Worm (Caenorhabditis elegans) whole organism, L4 larva: ENCODE results near the gene faah-1.
A peak's percentile ranks its signal among the peaks of the same experiment; 100 is the strongest.

Experiments used
- F37D6.2 ChIP-seq: sonication (generic microtip); optimal IDR thresholded peaks from 2 replicates; lab custom pipeline; 2016; ENCODE audit warnings: mild to moderate bottlenecking, missing genetic modification characterization, missing compliant biosample characterization
- T26A8.4 ChIP-seq: fragments of 200-800 bp; sonication (Bioruptor generic); IDR thresholded peaks from 2 replicates; pipeline ENCODE4 v1.3.6; 2022; ENCODE audit warnings: missing genetic modification characterization, missing compliant biosample characterization
- Y48G9A.11 ChIP-seq: fragments of 200-800 bp; sonication (Bioruptor generic); IDR thresholded peaks from 2 replicates; pipeline ENCODE4 v1.3.6; 2022; ENCODE audit warnings: missing genetic modification reagents, missing genetic modification characterization, missing compliant biosample characterization
- ZK337.2 ChIP-seq: fragments of 200-800 bp; sonication (Bioruptor generic); IDR thresholded peaks from 2 replicates; pipeline ENCODE4 v1.3.6; 2022; ENCODE audit warnings: missing genetic modification reagents, missing genetic modification characterization, missing compliant biosample characterization
- aha-1 ChIP-seq: fragments of 150-350 bp; peaks from one replicate; lab custom pipeline; 2014; ENCODE audit warnings: missing biosample characterization, missing genetic modification characterization
- arid-1 ChIP-seq: fragments of 200-800 bp; sonication (Bioruptor generic); conservative IDR thresholded peaks from 2 replicates; pipeline ENCODE4 v1.3.6; 2022; ENCODE audit warnings: missing genetic modification reagents, missing genetic modification characterization, missing compliant biosample characterization
- ceh-28 ChIP-seq: fragments of 150-350 bp; optimal IDR thresholded peaks from 2 replicates; lab custom pipeline; 2014; ENCODE audit warnings: missing biosample characterization, missing genetic modification reagents, missing genetic modification characterization
- ceh-44 ChIP-seq: fragments of 200-800 bp; sonication (Bioruptor generic); IDR thresholded peaks from 2 replicates; pipeline ENCODE4 v1.3.6; 2022; ENCODE audit warnings: missing genetic modification reagents, missing genetic modification characterization, missing compliant biosample characterization
- ces-1 ChIP-seq: fragments of 150-350 bp; sonication (generic microtip); optimal IDR thresholded peaks from 4 replicates; lab custom pipeline; 2014; ENCODE audit warnings: missing biosample characterization, missing genetic modification reagents, missing genetic modification characterization
- ctbp-1 ChIP-seq: fragments of 200-800 bp; sonication (Bioruptor generic); IDR thresholded peaks from 2 replicates; pipeline ENCODE4 v1.3.6; 2022; ENCODE audit warnings: missing genetic modification reagents, missing genetic modification characterization, missing compliant biosample characterization
- dmd-6 ChIP-seq: fragments of 200-800 bp; sonication (Bioruptor generic); IDR thresholded peaks from 2 replicates; pipeline ENCODE4 v1.3.6; 2022; ENCODE audit warnings: missing genetic modification reagents, missing genetic modification characterization, missing compliant biosample characterization
- egl-43 ChIP-seq: fragments of 200-800 bp; sonication (Bioruptor generic); IDR thresholded peaks from 2 replicates; pipeline ENCODE4 v1.3.6; 2022; ENCODE audit warnings: missing genetic modification reagents, missing genetic modification characterization, missing compliant biosample characterization
- fkh-10 ChIP-seq: fragments of 150-350 bp; optimal IDR thresholded peaks from 2 replicates; lab custom pipeline; 2014; ENCODE audit warnings: missing biosample characterization, missing genetic modification reagents, missing genetic modification characterization
- hlh-30 ChIP-seq: sonication (generic microtip); optimal IDR thresholded peaks from 2 replicates; lab custom pipeline; 2017; ENCODE audit warnings: antibody characterized with exemption, mild to moderate bottlenecking, missing genetic modification characterization, missing compliant biosample characterization; ENCODE audit not compliant: insufficient read depth
- hmg-1.1 ChIP-seq: fragments of 200-800 bp; sonication (Bioruptor generic); IDR thresholded peaks from 2 replicates; pipeline ENCODE4 v1.3.6; 2022; ENCODE audit warnings: missing genetic modification reagents, missing genetic modification characterization, missing compliant biosample characterization
- lsy-2 ChIP-seq, 2 experiments: fragments of 150-350 bp in 1 of 2; sonication (generic microtip) in 1 of 2; optimal IDR thresholded peaks; 2 replicates each; lab custom pipeline; 2014 to 2017; ENCODE audit warnings: missing biosample characterization in 2 of 2, missing genetic modification characterization in 2 of 2
- madf-5 ChIP-seq, 2 experiments: fragments of 200-800 bp; sonication (Bioruptor generic); IDR thresholded peaks; 2 replicates each; pipeline ENCODE4 v1.3.6; 2022; ENCODE audit warnings: missing compliant biosample characterization in 2 of 2, missing genetic modification characterization in 2 of 2
- mdl-1 ChIP-seq, 2 experiments: fragments of 150-350 bp in 1 of 2; sonication (generic microtip) in 1 of 2; optimal IDR thresholded peaks; 2 replicates each; lab custom pipeline; 2014 to 2017; ENCODE audit warnings: missing biosample characterization in 2 of 2, missing genetic modification characterization in 2 of 2
- mep-1 ChIP-seq: fragments of 150-350 bp; sonication (generic microtip); optimal IDR thresholded peaks from 3 replicates; lab custom pipeline; 2014; ENCODE audit warnings: missing biosample characterization, missing genetic modification characterization
- mes-2 ChIP-seq: sonication (generic microtip); optimal IDR thresholded peaks from 2 replicates; lab custom pipeline; 2016; ENCODE audit warnings: missing genotype, mild to moderate bottlenecking, missing genetic modification characterization, missing compliant biosample characterization; ENCODE audit not compliant: poor library complexity, severe bottlenecking
- mxl-3 ChIP-seq: fragments of 200-800 bp; sonication (Bioruptor generic); optimal IDR thresholded peaks from 2 replicates; lab custom pipeline; 2018; ENCODE audit warnings: mild to moderate bottlenecking, missing genetic modification characterization, missing compliant biosample characterization
- nhr-10 ChIP-seq: fragments of 150-350 bp; optimal IDR thresholded peaks from 2 replicates; lab custom pipeline; 2014; ENCODE audit warnings: missing biosample characterization, missing genetic modification characterization
- nhr-11 ChIP-seq: fragments of 150-350 bp; optimal IDR thresholded peaks from 2 replicates; lab custom pipeline; 2014; ENCODE audit warnings: missing biosample characterization, missing genetic modification characterization
- nhr-42 ChIP-seq: fragments of 200-800 bp; sonication (Bioruptor generic); IDR thresholded peaks from 2 replicates; pipeline ENCODE4 v1.3.6; 2022; ENCODE audit warnings: missing genetic modification characterization, missing compliant biosample characterization
- nhr-76 ChIP-seq: fragments of 150-350 bp; optimal IDR thresholded peaks from 2 replicates; lab custom pipeline; 2014; ENCODE audit warnings: missing biosample characterization, missing genetic modification characterization
- pha-4 ChIP-seq, 2 experiments: fragments of 150-350 bp in 1 of 2; fragments of 200-800 bp in 1 of 2; sonication (Bioruptor generic) in 1 of 2; IDR thresholded peaks in 1 of 2; optimal IDR thresholded peaks in 1 of 2; 2 replicates each; pipeline versions ENCODE4 v1.3.6 to Lab custom; 2014 to 2022; ENCODE audit warnings: missing genetic modification characterization in 2 of 2, missing genetic modification reagents in 2 of 2, missing biosample characterization in 1 of 2, missing compliant biosample characterization in 1 of 2
- rbr-2 ChIP-seq: sonication (generic microtip); optimal IDR thresholded peaks from 2 replicates; lab custom pipeline; 2016; ENCODE audit warnings: missing genotype, missing genetic modification characterization, missing compliant biosample characterization
- saeg-2 ChIP-seq: fragments of 200-800 bp; sonication (Bioruptor generic); IDR thresholded peaks from 2 replicates; pipeline ENCODE4 v1.3.6; 2022; ENCODE audit warnings: missing genetic modification reagents, missing genetic modification characterization, missing compliant biosample characterization
- set-16 ChIP-seq: fragments of 200-800 bp; sonication (Bioruptor generic); IDR thresholded peaks from 2 replicates; pipeline ENCODE4 v1.3.6; 2022; ENCODE audit warnings: missing genetic modification reagents, missing genetic modification characterization, missing compliant biosample characterization
- snpc-1.2 ChIP-seq: fragments of 200-800 bp; sonication (Bioruptor generic); IDR thresholded peaks from 2 replicates; pipeline ENCODE4 v1.3.6; 2022; ENCODE audit warnings: missing genetic modification reagents, missing genetic modification characterization, missing compliant biosample characterization
- snpc-4 ChIP-seq: fragments of 150-350 bp; optimal IDR thresholded peaks from 2 replicates; lab custom pipeline; 2014; ENCODE audit warnings: missing biosample characterization, missing genetic modification characterization
- spr-3 ChIP-seq: fragments of 200-800 bp; sonication (Bioruptor generic); optimal IDR thresholded peaks from 2 replicates; lab custom pipeline; 2018; ENCODE audit warnings: mild to moderate bottlenecking, missing genetic modification characterization, missing compliant biosample characterization
- tag-97 ChIP-seq: fragments of 200-800 bp; sonication (Bioruptor generic); IDR thresholded peaks from 2 replicates; pipeline ENCODE4 v1.3.6; 2022; ENCODE audit warnings: missing genetic modification characterization, missing compliant biosample characterization
- unc-62 ChIP-seq, 3 experiments: fragments of 150-350 bp in 1 of 3; sonication (generic microtip); optimal IDR thresholded peaks in 2 of 3; peaks in 1 of 3; 1 replicate in 1 of 3; 2 replicates in 2 of 3; lab custom pipeline; 2014 to 2017; ENCODE audit warnings: missing biosample characterization in 3 of 3, missing genetic modification characterization in 3 of 3, missing genetic modification reagents in 3 of 3, missing genotype in 1 of 3
- ztf-11 ChIP-seq: fragments of 150-350 bp; optimal IDR thresholded peaks from 2 replicates; lab custom pipeline; 2014; ENCODE audit warnings: missing biosample characterization, missing genetic modification characterization

Gene faah-1

DNA sequence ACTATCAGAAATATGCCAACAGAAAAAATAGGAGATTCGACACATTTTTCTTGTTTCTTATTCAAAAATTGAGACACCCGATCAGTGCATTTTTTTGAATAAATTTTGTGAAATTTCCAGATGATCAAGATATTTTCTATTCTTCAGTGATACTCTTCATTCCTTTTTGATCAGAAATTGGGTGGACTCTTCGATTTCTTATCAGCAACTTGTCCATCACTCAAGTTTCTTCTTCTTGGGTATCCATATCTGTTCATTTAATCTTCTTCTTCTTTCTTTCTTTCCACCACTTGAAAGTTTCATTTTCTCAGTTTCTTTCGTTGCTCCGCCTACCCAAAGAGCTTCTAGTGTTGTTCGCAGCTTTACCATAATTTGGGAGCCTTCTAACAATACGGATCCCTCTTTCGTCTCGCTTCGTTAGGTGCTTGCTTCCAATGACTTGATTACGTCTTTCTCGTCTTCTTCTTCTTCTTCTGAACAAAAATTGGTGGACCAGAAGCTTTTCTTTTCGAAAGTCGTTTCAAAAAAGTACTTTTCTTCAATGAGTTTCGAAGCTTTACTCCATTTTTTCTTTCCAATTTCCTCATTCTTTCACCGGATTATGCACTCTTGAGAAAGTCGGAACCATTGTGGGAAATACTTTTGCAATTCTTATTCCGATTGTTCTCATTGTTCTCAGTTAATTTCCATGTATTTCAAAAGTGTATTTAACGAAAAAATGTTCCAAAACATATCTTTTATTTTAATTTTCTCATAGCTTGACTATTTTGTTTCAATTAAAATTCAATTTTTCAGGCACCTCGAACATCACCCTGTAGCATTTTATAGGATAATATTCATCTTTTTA lies 16.7 kb downstream of the faah-1 start, which contains the start of gene pct-1:
TSS of gene pct-1 (plus strand) at position 797 of the 847 bp plus-strand sequence.
- TF ChIP-seq Y48G9A.11 (no peak), ceh-28 (no peak), unc-62 (GFP tag; optimal IDR thresholded peaks at IDR 0.05 in 1 of 2; lab: Kevin White, UChicago) (peak in 1 of 2 experiments; percentile 82), unc-62 (tag; optimal IDR thresholded peaks at IDR 0.05; lab: Kevin White, UChicago) (no peak), saeg-2 (GFP tag; lab: Robert Waterston, UW) (no peak), aha-1 (tag; lab: Kevin White, UChicago) (peak; percentile 2)

ce11 chrIV:8181404-8181803 lies 22.2 kb downstream of the faah-1 start:
- TF ChIP-seq unc-62 (GFP tag; optimal IDR thresholded peaks at IDR 0.05 in 1 of 2; lab: Kevin White, UChicago): no peak
- TF ChIP-seq unc-62 (tag; optimal IDR thresholded peaks at IDR 0.05; lab: Kevin White, UChicago): no peak
- TF ChIP-seq ctbp-1 (GFP tag; lab: Robert Waterston, UW): 0 out of 2 replicates have a peak, but pooled peaks have one; percentile 27
- peak; percentile 94 for TF ChIP-seq fkh-10 (GFP tag; lab: Kevin White, UChicago)
- peak; percentile 73 for TF ChIP-seq aha-1 (tag; lab: Kevin White, UChicago)

ce11 chrIV:8182566-8182965 lies 23.4 kb downstream of the faah-1 start:
- TF ChIP-seq F37D6.2: no peak
- TF ChIP-seq snpc-1.2: no peak
- no peak for TF ChIP-seq spr-3 (GFP tag; lab: Kevin White, UChicago)
- TF ChIP-seq mes-2: no peak
- TF ChIP-seq ces-1 (GFP tag; lab: Kevin White, UChicago): peak; percentile 7
- TF ChIP-seq aha-1 (tag; lab: Kevin White, UChicago): peak; percentile 48
- TF ChIP-seq T26A8.4: no peak
- TF ChIP-seq unc-62 (GFP tag; optimal IDR thresholded peaks at IDR 0.05 in 1 of 2; lab: Kevin White, UChicago): peak in 1 of 2 experiments; percentile 16
- TF ChIP-seq unc-62 (tag; optimal IDR thresholded peaks at IDR 0.05; lab: Kevin White, UChicago): no peak

DNA sequence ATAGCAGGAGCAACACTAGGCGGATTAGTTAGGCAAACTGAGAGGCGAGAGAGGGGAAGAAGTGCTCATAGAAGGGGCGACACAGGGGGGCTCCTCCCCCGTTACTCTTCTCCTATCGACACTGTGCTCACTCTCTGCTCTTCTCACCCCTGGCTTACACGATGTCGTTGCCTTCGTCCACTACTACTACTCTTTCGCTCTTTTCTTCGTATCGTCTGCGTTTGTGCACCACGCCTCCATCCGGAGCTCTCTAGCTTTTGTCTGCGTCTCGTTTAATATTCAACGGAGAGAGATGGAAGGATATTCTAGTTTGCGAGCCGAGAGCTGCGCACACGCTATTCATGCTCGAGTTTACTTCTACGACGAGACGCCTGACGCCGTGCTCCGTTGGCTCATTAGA lies 24.1 kb downstream of the faah-1 start:
- TF ChIP-seq tag-97 (GFP tag; lab: Robert Waterston, UW) (no peak), dmd-6 (GFP tag; lab: Robert Waterston, UW) (peak; percentile 15; the same call in 1 of the 2 replicates), snpc-4 (no peak), nhr-10 (tag; lab: Kevin White, UChicago) (no peak), rbr-2 (peak; percentile 75), egl-43 (GFP tag; lab: Robert Waterston, UW) (peak; percentile 61; the same call in 1 of the 2 replicates), ZK337.2 (GFP tag; lab: Robert Waterston, UW) (no peak), arid-1 (no peak), ztf-11 (tag; lab: Kevin White, UChicago) (no peak), mxl-3 (GFP tag; lab: Kevin White, UChicago) (peak; percentile 28), aha-1 (tag; lab: Kevin White, UChicago) (peak; percentile 98), mep-1 (tag; lab: Kevin White, UChicago) (peak; percentile 58), hmg-1.1 (GFP tag; lab: Robert Waterston, UW) (peak; percentile 52), nhr-11 (peak; percentile 71), lsy-2 (tag; optimal IDR thresholded peaks at IDR 0.05; lab: Kevin White, UChicago) (peak in 1 of 2 experiments; percentile 49), ctbp-1 (GFP tag; lab: Robert Waterston, UW) (peak; percentile 35; the same call in 1 of the 2 replicates), pha-4 (GFP tag; IDR thresholded peaks at IDR 0.05; lab: Robert Waterston, UW) (peak; percentile 34; the same call in 1 of the 2 replicates), pha-4 (tag; optimal IDR thresholded peaks at IDR 0.05; lab: Kevin White, UChicago) (no peak), set-16 (GFP tag; lab: Robert Waterston, UW) (peak; percentile 44; the same call in 1 of the 2 replicates), F37D6.2 (peak; percentile 3), ceh-44 (GFP tag; lab: Robert Waterston, UW) (0 out of 2 replicates have a peak, but pooled peaks have one; percentile 42), nhr-42 (GFP tag; lab: Robert Waterston, UW) (no peak), nhr-76 (tag; lab: Kevin White, UChicago) (no peak), hlh-30 (peak; percentile 37), mdl-1 (tag; optimal IDR thresholded peaks at IDR 0.05; lab: Kevin White, UChicago) (peak in 1 of 2 experiments; percentile 12), fkh-10 (GFP tag; lab: Kevin White, UChicago) (peak; percentile 65), madf-5 (GFP tag; IDR thresholded peaks at IDR 0.05; lab: Robert Waterston, UW) (no peak)
